Worm (Caenorhabditis elegans) whole organism, late embryonic: Measurements from ENCODE around the gene atf-7.
A peak's percentile ranks its signal among the peaks of the same experiment; 100 is the strongest.

Source experiments
- K02D7.2 ChIP-seq: sonication (generic microtip); optimal IDR thresholded peaks from 2 replicates; lab custom pipeline; 2017; ENCODE audit warnings: mild to moderate bottlenecking, missing genetic modification characterization, missing compliant biosample characterization
- K09A11.1 ChIP-seq: sonication (generic microtip); optimal IDR thresholded peaks from 2 replicates; lab custom pipeline; 2017; ENCODE audit warnings: antibody characterized with exemption, mild to moderate bottlenecking, missing genetic modification characterization, missing compliant biosample characterization; ENCODE audit not compliant: insufficient read depth
- ama-1 ChIP-seq: fragments of 150-350 bp; optimal IDR thresholded peaks from 2 replicates; lab custom pipeline; 2014
- ceh-14 ChIP-seq: sonication (generic microtip); optimal IDR thresholded peaks from 2 replicates; lab custom pipeline; 2016; ENCODE audit warnings: missing genotype, missing genetic modification characterization, missing compliant biosample characterization
- ceh-22 ChIP-seq: sonication (generic microtip); optimal IDR thresholded peaks from 2 replicates; lab custom pipeline; 2017; ENCODE audit warnings: missing biosample characterization, missing genetic modification characterization
- ceh-24 ChIP-seq: sonication (generic microtip); optimal IDR thresholded peaks from 2 replicates; lab custom pipeline; 2016; ENCODE audit warnings: mild to moderate bottlenecking, missing genetic modification characterization, missing compliant biosample characterization
- ceh-30 ChIP-seq: fragments of 150-350 bp; optimal IDR thresholded peaks from 2 replicates; lab custom pipeline; 2014; ENCODE audit warnings: missing biosample characterization, missing genetic modification characterization
- ceh-31 ChIP-seq: sonication (generic microtip); optimal IDR thresholded peaks from 2 replicates; lab custom pipeline; 2016; ENCODE audit warnings: missing genetic modification characterization, missing compliant biosample characterization
- ceh-45 ChIP-seq: fragments of 200-800 bp; sonication (Bioruptor generic); IDR thresholded peaks from 2 replicates; pipeline ENCODE4 v1.3.6; 2022; ENCODE audit warnings: missing genetic modification reagents, missing genetic modification characterization, missing compliant biosample characterization
- che-1 ChIP-seq: sonication (generic microtip); optimal IDR thresholded peaks from 2 replicates; lab custom pipeline; 2016; ENCODE audit warnings: mild to moderate bottlenecking, missing genetic modification characterization, missing compliant biosample characterization
- dmd-4 ChIP-seq: sonication (generic microtip); optimal IDR thresholded peaks from 2 replicates; lab custom pipeline; 2016; ENCODE audit warnings: borderline replicate concordance, missing genetic modification characterization, missing compliant biosample characterization
- elt-2 ChIP-seq: sonication (generic microtip); optimal IDR thresholded peaks from 2 replicates; lab custom pipeline; 2016; ENCODE audit warnings: missing genetic modification reagents, missing genetic modification characterization, missing compliant biosample characterization
- gmeb-2 ChIP-seq: sonication (generic microtip); optimal IDR thresholded peaks from 2 replicates; lab custom pipeline; 2016; ENCODE audit warnings: missing genetic modification characterization, inconsistent platforms, missing compliant biosample characterization
- hlh-13 ChIP-seq: fragments of 200-800 bp; sonication (Bioruptor generic); optimal IDR thresholded peaks from 2 replicates; lab custom pipeline; 2018; ENCODE audit warnings: mild to moderate bottlenecking, missing genetic modification characterization, missing compliant biosample characterization
- hlh-8 ChIP-seq: sonication (generic microtip); optimal IDR thresholded peaks from 2 replicates; lab custom pipeline; 2016; ENCODE audit warnings: missing genotype, missing genetic modification characterization, missing compliant biosample characterization
- lin-11 ChIP-seq: fragments of 200-800 bp; sonication (Bioruptor generic); optimal IDR thresholded peaks from 2 replicates; lab custom pipeline; 2018; ENCODE audit warnings: mild to moderate bottlenecking, missing genetic modification characterization, missing compliant biosample characterization
- mec-3 ChIP-seq: sonication (generic microtip); optimal IDR thresholded peaks from 2 replicates; lab custom pipeline; 2016; ENCODE audit warnings: borderline replicate concordance, missing genetic modification characterization, missing compliant biosample characterization
- nfya-1 ChIP-seq: sonication (generic microtip); optimal IDR thresholded peaks from 2 replicates; lab custom pipeline; 2017; ENCODE audit warnings: missing genetic modification characterization, mild to moderate bottlenecking, missing compliant biosample characterization, antibody characterized with exemption, moderate library complexity
- nhr-232 ChIP-seq: sonication (generic microtip); optimal IDR thresholded peaks from 2 replicates; lab custom pipeline; 2016; ENCODE audit warnings: missing genetic modification characterization, missing compliant biosample characterization
- odd-2 ChIP-seq: sonication (generic microtip); optimal IDR thresholded peaks from 2 replicates; lab custom pipeline; 2017; ENCODE audit warnings: antibody characterized with exemption, mild to moderate bottlenecking, missing genetic modification characterization, missing compliant biosample characterization
- pag-3 ChIP-seq: sonication (generic microtip); optimal IDR thresholded peaks from 2 replicates; lab custom pipeline; 2016; ENCODE audit warnings: missing compliant biosample characterization, missing genetic modification characterization, borderline replicate concordance
- pat-9 ChIP-seq: fragments of 200-800 bp; sonication (Bioruptor generic); optimal IDR thresholded peaks from 2 replicates; lab custom pipeline; 2018; ENCODE audit warnings: mild to moderate bottlenecking, missing genetic modification characterization, moderate library complexity, missing compliant biosample characterization
- pax-1 ChIP-seq: fragments of 150-350 bp; optimal IDR thresholded peaks from 2 replicates; lab custom pipeline; 2014; ENCODE audit warnings: missing biosample characterization, missing genetic modification characterization
- pha-2 ChIP-seq: sonication (generic microtip); optimal IDR thresholded peaks from 2 replicates; lab custom pipeline; 2017; ENCODE audit warnings: mild to moderate bottlenecking, missing genetic modification characterization, missing compliant biosample characterization
- pqm-1 ChIP-seq: sonication (generic microtip); optimal IDR thresholded peaks from 2 replicates; lab custom pipeline; 2016; ENCODE audit warnings: missing genetic modification characterization, missing compliant biosample characterization
- sdc-2 ChIP-seq: sonication (generic microtip); optimal IDR thresholded peaks from 2 replicates; lab custom pipeline; 2016; ENCODE audit warnings: missing genotype, missing genetic modification characterization, missing compliant biosample characterization
- sox-4 ChIP-seq: sonication (generic microtip); optimal IDR thresholded peaks from 2 replicates; lab custom pipeline; 2017; ENCODE audit warnings: mild to moderate bottlenecking, missing genetic modification characterization, inconsistent platforms, missing compliant biosample characterization
- syd-9 ChIP-seq: sonication (generic microtip); optimal IDR thresholded peaks from 2 replicates; lab custom pipeline; 2016; ENCODE audit warnings: mild to moderate bottlenecking, missing genetic modification characterization, moderate library complexity, missing compliant biosample characterization
- tbx-2 ChIP-seq: sonication (generic microtip); optimal IDR thresholded peaks from 2 replicates; lab custom pipeline; 2016; ENCODE audit warnings: missing genetic modification characterization, missing compliant biosample characterization
- ttx-3 ChIP-seq: sonication (generic microtip); optimal IDR thresholded peaks from 2 replicates; lab custom pipeline; 2016; ENCODE audit warnings: missing genetic modification reagents, missing genetic modification characterization, missing compliant biosample characterization
- unc-3 ChIP-seq, 2 experiments: fragments of 200-800 bp in 1 of 2; sonication (Bioruptor generic) in 1 of 2; sonication (generic microtip) in 1 of 2; conservative IDR thresholded peaks in 1 of 2; optimal IDR thresholded peaks in 1 of 2; 2 replicates each; pipeline versions ENCODE4 v1.3.6 to Lab custom; 2016 to 2022; ENCODE audit warnings: missing compliant biosample characterization in 2 of 2, missing genetic modification characterization in 2 of 2, missing genetic modification reagents in 1 of 2
- unc-42 ChIP-seq: sonication (generic microtip); optimal IDR thresholded peaks from 2 replicates; lab custom pipeline; 2016; ENCODE audit warnings: missing genotype, missing genetic modification characterization, missing compliant biosample characterization
- unc-55 ChIP-seq: sonication (generic microtip); optimal IDR thresholded peaks from 2 replicates; lab custom pipeline; 2017; ENCODE audit warnings: missing biosample characterization, missing genetic modification reagents, missing genetic modification characterization
- unc-86 ChIP-seq: sonication (generic microtip); optimal IDR thresholded peaks from 2 replicates; lab custom pipeline; 2016; ENCODE audit warnings: missing genetic modification characterization, missing compliant biosample characterization

Gene atf-7

DNA sequence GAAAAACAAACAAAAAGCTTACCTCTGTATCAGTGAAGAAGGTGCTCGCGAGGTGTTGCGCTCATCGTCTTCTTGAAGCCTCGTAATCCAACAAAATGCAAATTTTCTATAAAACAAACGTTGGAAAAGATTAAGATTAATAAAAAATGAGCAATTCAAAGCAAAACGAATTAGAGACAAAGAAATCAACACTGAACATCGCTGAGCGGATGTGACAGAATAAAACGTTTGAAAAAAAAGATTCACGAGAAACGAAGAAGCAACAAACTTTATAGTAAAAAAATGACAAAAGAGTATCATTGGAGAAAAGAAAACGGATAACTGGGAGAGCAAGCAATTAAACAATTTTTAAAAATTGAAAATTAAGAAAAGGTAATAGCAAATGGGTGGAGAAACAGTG is at the start of gene atf-7, which contains the start of gene C07G2.5:
Gene atf-7, minus strand, starts transcription at position 108 of the 400 bp plus-strand sequence.
Gene C07G2.5, minus strand, starts transcription at position 101 of the 400 bp plus-strand sequence.
- TF ChIP-seq gmeb-2 (tag; lab: Kevin White, UChicago) (no peak), ceh-31 (tag; lab: Kevin White, UChicago) (no peak), ceh-30 (no peak), sdc-2 (tag; lab: Kevin White, UChicago) (no peak), pax-1 (tag; lab: Kevin White, UChicago) (no peak), K02D7.2 (tag; lab: Kevin White, UChicago) (no peak), ama-1 (lab: Kevin White, UChicago) (no peak), unc-3 (GFP tag; conservative IDR thresholded peaks at IDR 0.05; lab: Robert Waterston, UW) (no peak), unc-3 (tag; optimal IDR thresholded peaks at IDR 0.05; lab: Kevin White, UChicago) (no peak), pqm-1 (tag; lab: Kevin White, UChicago) (no peak), ceh-24 (tag; lab: Kevin White, UChicago) (no peak), lin-11 (tag; lab: Kevin White, UChicago) (no peak), ceh-22 (tag; lab: Kevin White, UChicago) (no peak)

- TF ChIP-seq lin-11 (tag; lab: Kevin White, UChicago) (no peak), odd-2 (tag; lab: Kevin White, UChicago) (no peak), hlh-13 (no peak), ceh-22 (tag; lab: Kevin White, UChicago) (no peak), K02D7.2 (tag; lab: Kevin White, UChicago) (no peak)
- TF ChIP-seq, all 69 proteins: peak for 0
Observed at ce11 chrIII:4544959-4545358, 46.1 kb upstream of the atf-7 start, which contains the start of gene M88.3. Gene M88.3 (minus strand): TSS chrIII:4545059.

- TF ChIP-seq lin-11 (tag; lab: Kevin White, UChicago) (peak; percentile 22), tbx-2 (peak; percentile 55), unc-42 (no peak), ttx-3 (tag; lab: Kevin White, UChicago) (peak; percentile 25), pax-1 (tag; lab: Kevin White, UChicago) (no peak), pag-3 (tag; lab: Kevin White, UChicago) (no peak), ceh-31 (tag; lab: Kevin White, UChicago) (peak; percentile 20), mec-3 (tag; lab: Kevin White, UChicago) (no peak), hlh-13 (no peak), syd-9 (tag; lab: Kevin White, UChicago) (no peak), ceh-45 (peak; percentile 35; the same call in 1 of the 2 replicates), ceh-14 (tag; lab: Kevin White, UChicago) (peak; percentile 71), nfya-1 (tag; lab: Kevin White, UChicago) (peak; percentile 49), nhr-232 (tag; lab: Kevin White, UChicago) (peak; percentile 41), K09A11.1 (tag; lab: Kevin White, UChicago) (peak; percentile 75), unc-55 (GFP tag; lab: Kevin White, UChicago) (no peak), pat-9 (tag; lab: Kevin White, UChicago) (peak; percentile 22), che-1 (peak; percentile 22), ceh-24 (tag; lab: Kevin White, UChicago) (no peak), unc-86 (tag; lab: Kevin White, UChicago) (no peak), dmd-4 (tag; lab: Kevin White, UChicago) (no peak), unc-3 (GFP tag; conservative IDR thresholded peaks at IDR 0.05; lab: Robert Waterston, UW) (no peak), unc-3 (tag; optimal IDR thresholded peaks at IDR 0.05; lab: Kevin White, UChicago) (no peak), elt-2 (peak; percentile 66), sox-4 (tag; lab: Kevin White, UChicago) (peak; percentile 2), pha-2 (tag; lab: Kevin White, UChicago) (peak; percentile 30), hlh-8 (no peak)
Observed at ce11 chrIII:4542362-4542931, 43.6 kb upstream of the atf-7 start, which contains the start of the genes mrps-34 and cisd-3.1. Gene mrps-34 (minus strand): TSS chrIII:4542452. Gene cisd-3.1 (plus strand): TSS chrIII:4542881.
